Fruit fly (Drosophila melanogaster): ENCODE results near the gene jdp.

dm6 chr3R:30531989-30532653, 5.3 kb upstream of the jdp start, which contains the start of gene tmod:
- TF ChIP-seq h (GFP tag; optimal IDR thresholded peaks at IDR 0.05): peak; percentile 55
- TF ChIP-seq psq (GFP tag; optimal IDR thresholded peaks at IDR 0.05): no peak
- no peak for TF ChIP-seq Abd-B (GFP tag; optimal IDR thresholded peaks at IDR 0.05)
- TF ChIP-seq usp (GFP tag; optimal IDR thresholded peaks at IDR 0.05): no peak
- TF ChIP-seq HLH106 (tag; optimal IDR thresholded peaks at IDR 0.05): peak; percentile 28
- TF ChIP-seq jim (GFP tag; optimal IDR thresholded peaks at IDR 0.05): no peak
- TF ChIP-seq Sp1 (GFP tag; optimal IDR thresholded peaks at IDR 0.05): no peak
- TF ChIP-seq Dfd (GFP tag; optimal IDR thresholded peaks at IDR 0.05): no peak
- no peak for TF ChIP-seq CrebA (GFP tag; optimal IDR thresholded peaks at IDR 0.05; ENCODE audit: borderline replicate concordance)
- no peak for TF ChIP-seq lola (GFP tag; optimal IDR thresholded peaks at IDR 0.05)
- TF ChIP-seq CG32264 (GFP tag; optimal IDR thresholded peaks at IDR 0.05): no peak
- TF ChIP-seq Rel (GFP tag; optimal IDR thresholded peaks at IDR 0.05): no peak
- no peak for TF ChIP-seq Rel (tag; optimal IDR thresholded peaks at IDR 0.05)
- TF ChIP-seq dl (GFP tag; optimal IDR thresholded peaks at IDR 0.05; ENCODE audit: insufficient read depth in 1 of 2, partially characterized antibody in 2 of 2): peak in 1 of 2 experiments; percentile 38
